Worm (Caenorhabditis elegans) whole organism, young adult: Measurements from ENCODE around the gene nfki-1.

ENCODE experiments used
- F22D6.2 ChIP-seq: sonication (generic microtip); optimal IDR thresholded peaks from 2 replicates; lab custom pipeline; 2016; ENCODE audit warnings: mild to moderate bottlenecking, missing genetic modification characterization, missing compliant biosample characterization
- F33H1.4 ChIP-seq: fragments of 200-800 bp; sonication (Bioruptor generic); IDR thresholded peaks from 2 replicates; pipeline ENCODE4 v1.3.6; 2022; ENCODE audit warnings: missing genetic modification reagents, missing genetic modification characterization, missing compliant biosample characterization
- F39B2.1 ChIP-seq: fragments of 200-800 bp; sonication (Bioruptor generic); IDR thresholded peaks from 2 replicates; pipeline ENCODE4 v1.3.6; 2022; ENCODE audit warnings: missing genetic modification reagents, missing genetic modification characterization, missing compliant biosample characterization
- F52B5.7 ChIP-seq: sonication (generic microtip); optimal IDR thresholded peaks from 2 replicates; lab custom pipeline; 2016; ENCODE audit warnings: mild to moderate bottlenecking, missing genetic modification characterization, missing compliant biosample characterization
- F57C9.4 ChIP-seq: sonication (generic microtip); optimal IDR thresholded peaks from 2 replicates; lab custom pipeline; 2017; ENCODE audit warnings: mild to moderate bottlenecking, missing genetic modification characterization, missing compliant biosample characterization
- Y53F4B.3 ChIP-seq: fragments of 200-800 bp; sonication (Bioruptor generic); IDR thresholded peaks from 2 replicates; pipeline ENCODE4 v1.3.6; 2022; ENCODE audit warnings: missing genetic modification reagents, missing genetic modification characterization, missing compliant biosample characterization
- Y56A3A.18 ChIP-seq: fragments of 200-800 bp; sonication (Bioruptor generic); IDR thresholded peaks from 2 replicates; pipeline ENCODE4 v1.3.6; 2022; ENCODE audit warnings: missing genetic modification reagents, missing genetic modification characterization, missing compliant biosample characterization
- Y67H2A.10 ChIP-seq: fragments of 200-800 bp; sonication (Bioruptor generic); conservative IDR thresholded peaks from 2 replicates; pipeline ENCODE4 v1.3.6; 2022; ENCODE audit warnings: missing genetic modification reagents, missing genetic modification characterization, missing compliant biosample characterization
- Y95B8A.8 ChIP-seq: fragments of 200-800 bp; sonication (Bioruptor generic); IDR thresholded peaks from 2 replicates; pipeline ENCODE4 v1.3.6; 2022; ENCODE audit warnings: missing genetic modification reagents, missing genetic modification characterization, missing compliant biosample characterization
- bed-1 ChIP-seq: fragments of 200-800 bp; sonication (Bioruptor generic); IDR thresholded peaks from 2 replicates; pipeline ENCODE4 v1.3.6; 2022; ENCODE audit warnings: missing genetic modification reagents, missing genetic modification characterization, missing compliant biosample characterization
- bed-2 ChIP-seq: fragments of 200-800 bp; sonication (Bioruptor generic); IDR thresholded peaks from 2 replicates; pipeline ENCODE4 v1.3.6; 2022; ENCODE audit warnings: missing genetic modification reagents, missing genetic modification characterization, missing compliant biosample characterization
- cebp-1 ChIP-seq, 2 experiments: fragments of 200-800 bp in 1 of 2; sonication (Bioruptor generic) in 1 of 2; sonication (generic microtip) in 1 of 2; IDR thresholded peaks in 1 of 2; optimal IDR thresholded peaks in 1 of 2; 2 replicates each; pipeline versions ENCODE4 v1.3.6 to Lab custom; 2017 to 2022; ENCODE audit warnings: missing compliant biosample characterization in 2 of 2, missing genetic modification characterization in 2 of 2, mild to moderate bottlenecking in 1 of 2, missing genetic modification reagents in 1 of 2, moderate library complexity in 1 of 2
- cebp-2 ChIP-seq: fragments of 200-800 bp; sonication (Bioruptor generic); IDR thresholded peaks from 2 replicates; pipeline ENCODE4 v1.3.6; 2022; ENCODE audit warnings: missing genetic modification characterization, missing compliant biosample characterization
- ceh-27 ChIP-seq: fragments of 200-800 bp; sonication (Bioruptor generic); optimal IDR thresholded peaks from 2 replicates; lab custom pipeline; 2018; ENCODE audit warnings: mild to moderate bottlenecking, missing genetic modification characterization, moderate library complexity, missing compliant biosample characterization
- chd-7 ChIP-seq: sonication (generic microtip); optimal IDR thresholded peaks from 2 replicates; lab custom pipeline; 2016; ENCODE audit warnings: mild to moderate bottlenecking, missing genetic modification characterization, moderate library complexity, missing compliant biosample characterization
- die-1 ChIP-seq: sonication (generic microtip); optimal IDR thresholded peaks from 2 replicates; lab custom pipeline; 2016; ENCODE audit warnings: missing genotype, mild to moderate bottlenecking, missing genetic modification characterization, missing compliant biosample characterization
- efl-1 ChIP-seq: fragments of 150-350 bp; optimal IDR thresholded peaks from 2 replicates; lab custom pipeline; 2014; ENCODE audit warnings: missing biosample characterization, missing genetic modification reagents, missing genetic modification characterization
- egl-44 ChIP-seq: fragments of 200-800 bp; sonication (Bioruptor generic); IDR thresholded peaks from 2 replicates; pipeline ENCODE4 v1.3.6; 2022; ENCODE audit warnings: missing genetic modification reagents, missing genetic modification characterization, missing compliant biosample characterization
- egrh-3 ChIP-seq: fragments of 200-800 bp; sonication (Bioruptor generic); IDR thresholded peaks from 2 replicates; pipeline ENCODE4 v1.3.6; 2022; ENCODE audit warnings: missing genetic modification reagents, missing genetic modification characterization, missing compliant biosample characterization
- gei-17 ChIP-seq: fragments of 200-800 bp; sonication (Bioruptor generic); optimal IDR thresholded peaks from 2 replicates; lab custom pipeline; 2018; ENCODE audit warnings: mild to moderate bottlenecking, missing genetic modification characterization, missing compliant biosample characterization
- hlh-26 ChIP-seq: fragments of 200-800 bp; sonication (Bioruptor generic); conservative IDR thresholded peaks from 2 replicates; pipeline ENCODE4 v1.3.6; 2022; ENCODE audit warnings: missing genetic modification reagents, missing genetic modification characterization, missing compliant biosample characterization
- hmg-1.2 ChIP-seq: fragments of 200-800 bp; sonication (Bioruptor generic); IDR thresholded peaks from 2 replicates; pipeline ENCODE4 v1.3.6; 2022; ENCODE audit warnings: missing genetic modification reagents, missing genetic modification characterization, missing compliant biosample characterization
- lin-54 ChIP-seq: fragments of 200-800 bp; sonication (Bioruptor generic); optimal IDR thresholded peaks from 2 replicates; lab custom pipeline; 2018; ENCODE audit warnings: mild to moderate bottlenecking, missing genetic modification characterization, missing compliant biosample characterization
- lsy-27 ChIP-seq: sonication (generic microtip); optimal IDR thresholded peaks from 2 replicates; lab custom pipeline; 2017; ENCODE audit warnings: missing genetic modification characterization, mild to moderate bottlenecking, missing compliant biosample characterization, antibody characterized with exemption, missing genotype, borderline replicate concordance; ENCODE audit not compliant: insufficient read depth
- madf-8 ChIP-seq: fragments of 200-800 bp; sonication (Bioruptor generic); conservative IDR thresholded peaks from 2 replicates; pipeline ENCODE4 v1.3.6; 2022; ENCODE audit warnings: missing genetic modification reagents, missing genetic modification characterization, missing compliant biosample characterization
- mxl-1 ChIP-seq: sonication (generic microtip); optimal IDR thresholded peaks from 2 replicates; lab custom pipeline; 2016; ENCODE audit warnings: missing genetic modification characterization, missing compliant biosample characterization
- nfya-1 ChIP-seq: sonication (generic microtip); optimal IDR thresholded peaks from 2 replicates; lab custom pipeline; 2017; ENCODE audit warnings: antibody characterized with exemption, missing compliant biosample characterization, missing genetic modification characterization, borderline replicate concordance; ENCODE audit not compliant: insufficient read depth
- nfya-2 ChIP-seq: fragments of 200-800 bp; sonication (Bioruptor generic); IDR thresholded peaks from 2 replicates; pipeline ENCODE4 v1.3.6; 2022; ENCODE audit warnings: missing genetic modification reagents, missing genetic modification characterization, missing compliant biosample characterization
- nfyb-1 ChIP-seq: fragments of 200-800 bp; sonication (Bioruptor generic); IDR thresholded peaks from 2 replicates; pipeline ENCODE4 v1.3.6; 2022; ENCODE audit warnings: missing genetic modification reagents, missing genetic modification characterization, missing compliant biosample characterization
- nhr-179 ChIP-seq: sonication (generic microtip); optimal IDR thresholded peaks from 2 replicates; lab custom pipeline; 2016; ENCODE audit warnings: mild to moderate bottlenecking, missing genetic modification characterization, missing compliant biosample characterization
- nhr-80 ChIP-seq: sonication (generic microtip); optimal IDR thresholded peaks from 2 replicates; lab custom pipeline; 2016; ENCODE audit warnings: missing genetic modification characterization, missing compliant biosample characterization
- rcor-1 ChIP-seq: fragments of 200-800 bp; sonication (Bioruptor generic); IDR thresholded peaks from 2 replicates; pipeline ENCODE4 v1.3.6; 2022; ENCODE audit warnings: missing genetic modification reagents, missing genetic modification characterization, missing compliant biosample characterization
- rec-8 ChIP-seq, 2 experiments: sonication (generic microtip); optimal IDR thresholded peaks; 2 replicates each; lab custom pipeline; 2016; ENCODE audit warnings: mild to moderate bottlenecking in 2 of 2, missing genetic modification characterization in 2 of 2, missing genetic modification reagents in 2 of 2, missing genotype in 2 of 2, missing biosample characterization in 1 of 2, missing compliant biosample characterization in 1 of 2, moderate library complexity in 1 of 2
- rpc-1 ChIP-seq, 2 experiments: fragments of 150-350 bp in 1 of 2; sonication (generic microtip) in 1 of 2; optimal IDR thresholded peaks; 2 replicates each; lab custom pipeline; 2014 to 2018; ENCODE audit warnings: missing biosample characterization in 1 of 2, missing genetic modification characterization in 1 of 2, missing genetic modification reagents in 1 of 2, missing genotype in 1 of 2
- sea-2 ChIP-seq: fragments of 200-800 bp; sonication (Bioruptor generic); IDR thresholded peaks from 2 replicates; pipeline ENCODE4 v1.3.6; 2022; ENCODE audit warnings: missing genetic modification characterization, missing compliant biosample characterization
- snpc-3.4 ChIP-seq: sonication (generic microtip); optimal IDR thresholded peaks from 2 replicates; lab custom pipeline; 2017; ENCODE audit warnings: missing genetic modification characterization, mild to moderate bottlenecking, missing compliant biosample characterization, antibody characterized with exemption, moderate library complexity, missing genotype, missing genetic modification reagents
- unc-62 ChIP-seq: fragments of 150-350 bp; optimal IDR thresholded peaks from 2 replicates; lab custom pipeline; 2014; ENCODE audit warnings: missing biosample characterization, missing genetic modification reagents, missing genetic modification characterization
- ztf-18 ChIP-seq: sonication (generic microtip); optimal IDR thresholded peaks from 2 replicates; lab custom pipeline; 2016; ENCODE audit warnings: missing genotype, mild to moderate bottlenecking, missing genetic modification characterization, missing compliant biosample characterization
- ztf-3 ChIP-seq: fragments of 200-800 bp; sonication (Bioruptor generic); optimal IDR thresholded peaks from 2 replicates; lab custom pipeline; 2018; ENCODE audit warnings: mild to moderate bottlenecking, missing genetic modification characterization, missing compliant biosample characterization

nfki-1 gene

DNA sequence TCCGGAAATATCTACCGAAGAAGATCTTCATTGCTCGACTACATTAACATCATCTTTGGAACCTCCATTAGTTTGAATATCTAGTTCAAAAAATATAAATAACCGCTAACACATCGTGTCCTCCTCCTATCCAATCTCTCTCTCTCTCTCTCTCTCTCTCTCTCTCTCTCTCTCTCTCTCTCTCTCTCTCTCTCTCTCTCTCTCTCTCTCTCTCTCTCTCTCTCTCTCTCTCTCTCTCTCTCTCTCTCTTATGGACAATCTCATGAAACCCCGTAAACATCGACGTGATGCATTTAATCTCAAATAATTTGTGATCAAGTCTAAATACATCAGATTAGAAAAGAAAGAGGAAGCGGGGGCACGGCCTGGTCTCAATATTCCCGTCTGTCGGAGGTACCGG, 27.2 kb downstream of the nfki-1 start:
- TF ChIP-seq nhr-179 (tag; lab: Kevin White, UChicago) (no peak), die-1 (tag; lab: Kevin White, UChicago) (no peak), rpc-1 (optimal IDR thresholded peaks at IDR 0.05; lab: Kevin White, UChicago) (no peak), rpc-1 (tag; optimal IDR thresholded peaks at IDR 0.05; lab: Kevin White, UChicago) (no peak), egrh-3 (GFP tag; lab: Robert Waterston, UW) (0 out of 2 replicates have a peak, but pooled peaks have one; percentile 30)

- TF ChIP-seq F52B5.7 (tag; lab: Kevin White, UChicago) (no peak), ztf-3 (GFP tag; lab: Kevin White, UChicago) (no peak), nfya-2 (GFP tag; lab: Robert Waterston, UW) (no peak), F39B2.1 (no peak), snpc-3.4 (tag; lab: Kevin White, UChicago) (no peak), bed-1 (GFP tag; lab: Robert Waterston, UW) (no peak), lsy-27 (tag; lab: Kevin White, UChicago) (no peak), mxl-1 (no peak), cebp-1 (GFP tag; IDR thresholded peaks at IDR 0.05; lab: Robert Waterston, UW) (no peak), cebp-1 (tag; optimal IDR thresholded peaks at IDR 0.05; lab: Kevin White, UChicago) (peak; percentile 69), rcor-1 (GFP tag; lab: Robert Waterston, UW) (no peak), chd-7 (tag; lab: Kevin White, UChicago) (no peak), Y67H2A.10 (GFP tag; lab: Robert Waterston, UW) (no peak), F33H1.4 (GFP tag; lab: Robert Waterston, UW) (no peak), Y56A3A.18 (0 out of 2 replicates have a peak, but pooled peaks have one; percentile 19), bed-2 (GFP tag; lab: Robert Waterston, UW) (no peak), Y53F4B.3 (no peak), nhr-80 (tag; lab: Kevin White, UChicago) (peak; percentile 87), nfyb-1 (peak; percentile 51; the same call in 1 of the 2 replicates), ceh-27 (no peak), cebp-2 (GFP tag; lab: Robert Waterston, UW) (no peak), hlh-26 (GFP tag; lab: Robert Waterston, UW) (no peak), Y95B8A.8 (GFP tag; lab: Robert Waterston, UW) (no peak), F57C9.4 (no peak), egl-44 (GFP tag; lab: Robert Waterston, UW) (no peak), rec-8 (tag; optimal IDR thresholded peaks at IDR 0.05; lab: Kevin White, UChicago) (no peak), madf-8 (GFP tag; lab: Robert Waterston, UW) (no peak), ztf-18 (tag; lab: Kevin White, UChicago) (no peak), gei-17 (GFP tag; lab: Kevin White, UChicago) (no peak), nfya-1 (tag; lab: Kevin White, UChicago) (no peak), F22D6.2 (tag; lab: Kevin White, UChicago) (no peak), lin-54 (GFP tag; lab: Kevin White, UChicago) (no peak), efl-1 (GFP tag; lab: Kevin White, UChicago) (no peak), hmg-1.2 (peak; percentile 7; the same call in 1 of the 2 replicates), sea-2 (no peak), unc-62 (GFP tag; lab: Kevin White, UChicago) (no peak)
Observed at ce11 chrX:15382914-15383313, 27.9 kb downstream of the nfki-1 start.
